Worm (Caenorhabditis elegans) whole organism, L3 larva: ENCODE measurements around the gene spas-1.

Experiments used
- R02D3.7 ChIP-seq: fragments of 150-350 bp; optimal IDR thresholded peaks from 2 replicates; lab custom pipeline; 2014; ENCODE audit warnings: missing biosample characterization, missing genetic modification characterization
- ZK546.5 ChIP-seq: sonication (generic microtip); optimal IDR thresholded peaks from 2 replicates; lab custom pipeline; 2017; ENCODE audit warnings: missing biosample characterization, missing genetic modification characterization
- aly-2 ChIP-seq: fragments of 150-350 bp; optimal IDR thresholded peaks from 2 replicates; lab custom pipeline; 2014; ENCODE audit warnings: missing biosample characterization, missing genetic modification characterization
- ama-1 ChIP-seq: fragments of 150-350 bp; optimal IDR thresholded peaks from 2 replicates; lab custom pipeline; 2018
- ceh-16 ChIP-seq: sonication (generic microtip); optimal IDR thresholded peaks from 2 replicates; lab custom pipeline; 2017; ENCODE audit warnings: missing biosample characterization, missing genetic modification characterization
- ceh-28 ChIP-seq: fragments of 150-350 bp; optimal IDR thresholded peaks from 2 replicates; lab custom pipeline; 2014; ENCODE audit warnings: missing biosample characterization, missing genetic modification reagents, missing genetic modification characterization
- ceh-82 ChIP-seq: fragments of 150-350 bp; optimal IDR thresholded peaks from 2 replicates; lab custom pipeline; 2014; ENCODE audit warnings: missing biosample characterization, missing genetic modification characterization
- daf-12 ChIP-seq: fragments of 150-350 bp; optimal IDR thresholded peaks from 2 replicates; lab custom pipeline; 2014; ENCODE audit warnings: missing biosample characterization, missing genetic modification reagents, missing genetic modification characterization
- elt-1 ChIP-seq: fragments of 150-350 bp; optimal IDR thresholded peaks from 2 replicates; lab custom pipeline; 2014; ENCODE audit warnings: missing biosample characterization, missing genetic modification characterization
- elt-2 ChIP-seq: sonication (generic microtip); optimal IDR thresholded peaks from 2 replicates; lab custom pipeline; 2016; ENCODE audit warnings: missing genetic modification reagents, mild to moderate bottlenecking, missing genetic modification characterization, missing compliant biosample characterization
- eor-1 ChIP-seq, 2 experiments: fragments of 150-350 bp; optimal IDR thresholded peaks; 2 replicates each; lab custom pipeline; 2014 to 2018; ENCODE audit warnings: missing biosample characterization in 2 of 2, missing genetic modification characterization in 2 of 2
- fkh-10 ChIP-seq: sonication (generic microtip); optimal IDR thresholded peaks from 2 replicates; lab custom pipeline; 2017; ENCODE audit warnings: missing biosample characterization, missing genetic modification reagents, missing genetic modification characterization
- fkh-2 ChIP-seq: fragments of 150-350 bp; optimal IDR thresholded peaks from 2 replicates; lab custom pipeline; 2014; ENCODE audit warnings: missing biosample characterization, missing genetic modification reagents, missing genetic modification characterization
- fos-1 ChIP-seq: fragments of 150-350 bp; optimal IDR thresholded peaks from 2 replicates; lab custom pipeline; 2014; ENCODE audit warnings: missing biosample characterization, missing genetic modification characterization
- hmg-11 ChIP-seq: sonication (generic microtip); optimal IDR thresholded peaks from 2 replicates; lab custom pipeline; 2016; ENCODE audit warnings: missing genetic modification characterization, missing compliant biosample characterization
- lin-15B ChIP-seq: fragments of 150-350 bp; optimal IDR thresholded peaks from 2 replicates; lab custom pipeline; 2014; ENCODE audit warnings: missing biosample characterization, missing genetic modification characterization
- lin-39 ChIP-seq: fragments of 150-350 bp; optimal IDR thresholded peaks from 2 replicates; lab custom pipeline; 2018; ENCODE audit warnings: missing biosample characterization, missing genetic modification reagents, missing genetic modification characterization
- mml-1 ChIP-seq: fragments of 150-350 bp; sonication (generic microtip); optimal IDR thresholded peaks from 3 replicates; lab custom pipeline; 2014; ENCODE audit warnings: missing biosample characterization, missing genetic modification characterization
- nfya-1 ChIP-seq: sonication (generic microtip); optimal IDR thresholded peaks from 2 replicates; lab custom pipeline; 2017; ENCODE audit warnings: missing genetic modification characterization, mild to moderate bottlenecking, missing compliant biosample characterization, antibody characterized with exemption, moderate library complexity; ENCODE audit not compliant: insufficient read depth
- nhr-11 ChIP-seq: fragments of 150-350 bp; optimal IDR thresholded peaks from 2 replicates; lab custom pipeline; 2014; ENCODE audit warnings: missing biosample characterization, missing genetic modification characterization
- nhr-23 ChIP-seq: fragments of 150-350 bp; optimal IDR thresholded peaks from 2 replicates; lab custom pipeline; 2014; ENCODE audit warnings: missing biosample characterization, missing genetic modification reagents, missing genetic modification characterization
- nhr-237 ChIP-seq: fragments of 150-350 bp; optimal IDR thresholded peaks from 2 replicates; lab custom pipeline; 2014; ENCODE audit warnings: missing biosample characterization, missing genetic modification characterization
- nhr-43 ChIP-seq: sonication (generic microtip); optimal IDR thresholded peaks from 2 replicates; lab custom pipeline; 2016; ENCODE audit warnings: mild to moderate bottlenecking, missing genetic modification characterization, missing compliant biosample characterization; ENCODE audit not compliant: poor library complexity, severe bottlenecking
- nhr-67 ChIP-seq: fragments of 150-350 bp; optimal IDR thresholded peaks from 2 replicates; lab custom pipeline; 2014; ENCODE audit warnings: missing biosample characterization, missing genetic modification characterization
- nhr-76 ChIP-seq: fragments of 150-350 bp; sonication (generic microtip); optimal IDR thresholded peaks from 5 replicates; lab custom pipeline; 2014; ENCODE audit warnings: missing biosample characterization, missing genetic modification characterization
- nhr-77 ChIP-seq: fragments of 150-350 bp; optimal IDR thresholded peaks from 2 replicates; lab custom pipeline; 2014; ENCODE audit warnings: missing biosample characterization, missing genetic modification characterization
- pha-4 ChIP-seq: fragments of 150-350 bp; optimal IDR thresholded peaks from 2 replicates; lab custom pipeline; 2014; ENCODE audit warnings: missing biosample characterization, missing genetic modification reagents, missing genetic modification characterization
- pqm-1 ChIP-seq: fragments of 150-350 bp; optimal IDR thresholded peaks from 2 replicates; lab custom pipeline; 2017; ENCODE audit warnings: missing biosample characterization, missing genetic modification characterization, inconsistent platforms
- snpc-4 ChIP-seq: fragments of 150-350 bp; optimal IDR thresholded peaks from 2 replicates; lab custom pipeline; 2014; ENCODE audit warnings: missing biosample characterization, missing genetic modification characterization
- unc-39 ChIP-seq: sonication (generic microtip); optimal IDR thresholded peaks from 4 replicates; lab custom pipeline; 2017; ENCODE audit warnings: missing biosample characterization, missing genetic modification characterization
- ztf-11 ChIP-seq: fragments of 150-350 bp; optimal IDR thresholded peaks from 2 replicates; lab custom pipeline; 2014; ENCODE audit warnings: missing biosample characterization, missing genetic modification characterization

Gene spas-1

ce11 chrV:9172989-9173388 is 2.6 kb upstream of the spas-1 start, which contains the start of gene gad-3:
TSS of gene gad-3 (minus strand) at chrV:9173005.
- no peak for TF ChIP-seq nhr-23 (tag; lab: Kevin White, UChicago)
- TF ChIP-seq pha-4 (tag; lab: Kevin White, UChicago) = peak; percentile 52
- no peak for TF ChIP-seq elt-1 (tag; lab: Kevin White, UChicago)
- TF ChIP-seq ceh-28 (tag; lab: Kevin White, UChicago) = no peak
- no peak for TF ChIP-seq lin-15B (tag; lab: Kevin White, UChicago)
- no peak for TF ChIP-seq nhr-76 (tag; lab: Kevin White, UChicago)
- TF ChIP-seq fkh-10 (GFP tag; lab: Kevin White, UChicago) = no peak
- no peak for TF ChIP-seq unc-39
- no peak for TF ChIP-seq nhr-11 (tag; lab: Kevin White, UChicago)
- TF ChIP-seq nhr-77 = no peak
- TF ChIP-seq nhr-67 (tag; lab: Kevin White, UChicago) = no peak
- no peak for TF ChIP-seq R02D3.7 (tag; lab: Kevin White, UChicago)
- no peak for TF ChIP-seq aly-2
- peak; percentile 52 for TF ChIP-seq pqm-1 (tag; lab: Kevin White, UChicago)
- TF ChIP-seq ama-1 (lab: Kevin White, UChicago) = no peak
- peak; percentile 63 for TF ChIP-seq elt-2 (tag; lab: Kevin White, UChicago)

- TF ChIP-seq lin-39 (tag; lab: Kevin White, UChicago) (no peak), fkh-2 (no peak), eor-1 (tag; optimal IDR thresholded peaks at IDR 0.05; lab: Kevin White, UChicago) (no peak)
Observed at ce11 chrV:9173789-9174188, 1.8 kb upstream of the spas-1 start, which contains the start of gene pqn-16. TSS of gene pqn-16 (plus strand) at chrV:9174089.

- TF ChIP-seq ceh-82 (tag; lab: Kevin White, UChicago) (no peak), nhr-76 (tag; lab: Kevin White, UChicago) (no peak), fkh-2 (no peak), mml-1 (no peak), R02D3.7 (tag; lab: Kevin White, UChicago) (no peak), ama-1 (lab: Kevin White, UChicago) (no peak), fos-1 (tag; lab: Kevin White, UChicago) (no peak), nhr-237 (tag; lab: Kevin White, UChicago) (no peak), daf-12 (no peak)
Observed at ce11 chrV:9181669-9182250, 6.2 kb downstream of the spas-1 start, which contains the start of gene ptr-1. TSS of gene ptr-1 (minus strand) at chrV:9181719.

- TF ChIP-seq nhr-43 (tag; lab: Kevin White, UChicago) = no peak
Observed at ce11 chrV:9183718-9184441, 8.3 kb downstream of the spas-1 start.

DNA sequence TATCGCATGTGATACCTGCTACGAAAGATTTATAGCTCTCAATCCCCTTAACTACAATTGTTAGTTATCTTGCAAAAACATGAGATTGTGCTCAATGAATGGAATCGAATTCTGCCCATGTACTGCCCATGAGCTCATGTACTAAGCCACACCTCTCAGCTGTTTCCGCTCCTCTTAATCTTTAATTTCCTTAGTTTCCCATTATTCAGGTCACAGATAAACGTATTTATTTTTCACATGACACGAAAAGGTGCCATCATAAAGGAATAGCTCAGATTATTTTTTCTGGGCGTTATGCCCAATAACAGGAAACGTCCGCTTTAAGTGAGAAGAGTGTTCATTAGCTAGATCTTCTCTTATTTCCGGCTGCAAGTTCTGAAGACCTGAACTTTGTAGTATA is 10.4 kb downstream of the spas-1 start:
- no peak for TF ChIP-seq unc-39
- TF ChIP-seq nfya-1 = no peak
- TF ChIP-seq ceh-16 (tag; lab: Kevin White, UChicago) = no peak
- no peak for TF ChIP-seq fos-1 (tag; lab: Kevin White, UChicago)
- TF ChIP-seq nhr-23 (tag; lab: Kevin White, UChicago) = no peak
- TF ChIP-seq ZK546.5 (tag; lab: Kevin White, UChicago) = no peak

DNA sequence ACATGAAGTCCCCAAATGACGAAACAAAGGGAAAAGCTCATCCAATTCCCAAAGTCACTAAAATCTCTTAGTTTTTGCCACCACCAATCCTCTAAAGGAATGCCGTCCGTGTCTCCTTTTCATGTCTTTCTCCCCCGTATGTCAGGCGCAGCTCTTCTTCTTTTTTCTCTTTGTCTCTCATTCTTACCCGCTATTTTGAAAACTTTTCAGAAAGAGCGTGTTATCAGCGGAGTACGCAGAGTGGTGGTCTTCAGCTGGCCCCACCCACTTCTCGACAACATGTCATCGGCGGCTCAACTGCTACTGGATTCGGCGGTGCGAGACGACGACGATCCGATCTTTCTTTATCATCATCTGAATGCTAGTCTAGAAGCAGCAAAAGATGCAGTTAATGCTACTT is 15.8 kb downstream of the spas-1 start, which contains the start of gene sphr-1:
sphr-1 (plus strand) TSS at position 205 of the 400 bp plus-strand sequence.
- TF ChIP-seq nfya-1 (peak; percentile 32), ztf-11 (no peak), hmg-11 (tag; lab: Kevin White, UChicago) (peak; percentile 43), pha-4 (tag; lab: Kevin White, UChicago) (no peak), snpc-4 (tag; lab: Kevin White, UChicago) (no peak)
